Worm (Caenorhabditis elegans) whole organism, young adult: ENCODE data around the gene fbxc-28.
A peak's percentile ranks its signal among the peaks of the same experiment; 100 is the strongest.

Source experiments
- C06A6.2 ChIP-seq: fragments of 200-800 bp; sonication (Bioruptor generic); conservative IDR thresholded peaks from 2 replicates; pipeline ENCODE4 v1.3.6; 2022; ENCODE audit warnings: missing genetic modification characterization, missing compliant biosample characterization
- D2030.7 ChIP-seq: fragments of 200-800 bp; sonication (Bioruptor generic); IDR thresholded peaks from 2 replicates; pipeline ENCODE4 v1.3.6; 2022; ENCODE audit warnings: missing genetic modification reagents, missing genetic modification characterization, missing compliant biosample characterization
- F37B4.10 ChIP-seq: fragments of 200-800 bp; sonication (Bioruptor generic); IDR thresholded peaks from 2 replicates; pipeline ENCODE4 v1.3.6; 2022; ENCODE audit warnings: missing genetic modification characterization, missing compliant biosample characterization
- F57C9.4 ChIP-seq: sonication (generic microtip); optimal IDR thresholded peaks from 2 replicates; lab custom pipeline; 2017; ENCODE audit warnings: mild to moderate bottlenecking, missing genetic modification characterization, missing compliant biosample characterization
- Y53F4B.3 ChIP-seq: fragments of 200-800 bp; sonication (Bioruptor generic); IDR thresholded peaks from 2 replicates; pipeline ENCODE4 v1.3.6; 2022; ENCODE audit warnings: missing genetic modification reagents, missing genetic modification characterization, missing compliant biosample characterization
- Y53G8AR.9 ChIP-seq: fragments of 200-800 bp; sonication (Bioruptor generic); conservative IDR thresholded peaks from 2 replicates; pipeline ENCODE4 v1.3.6; 2022; ENCODE audit warnings: missing genetic modification reagents, missing genetic modification characterization, missing compliant biosample characterization
- attf-6 ChIP-seq: fragments of 200-800 bp; sonication (Bioruptor generic); IDR thresholded peaks from 2 replicates; pipeline ENCODE4 v1.3.6; 2022; ENCODE audit warnings: missing genetic modification reagents, missing genetic modification characterization, missing compliant biosample characterization
- bed-1 ChIP-seq: fragments of 200-800 bp; sonication (Bioruptor generic); IDR thresholded peaks from 2 replicates; pipeline ENCODE4 v1.3.6; 2022; ENCODE audit warnings: missing genetic modification reagents, missing genetic modification characterization, missing compliant biosample characterization
- cebp-2 ChIP-seq: fragments of 200-800 bp; sonication (Bioruptor generic); IDR thresholded peaks from 2 replicates; pipeline ENCODE4 v1.3.6; 2022; ENCODE audit warnings: missing genetic modification characterization, missing compliant biosample characterization
- ceh-27 ChIP-seq: fragments of 200-800 bp; sonication (Bioruptor generic); optimal IDR thresholded peaks from 2 replicates; lab custom pipeline; 2018; ENCODE audit warnings: mild to moderate bottlenecking, missing genetic modification characterization, moderate library complexity, missing compliant biosample characterization
- ceh-79 ChIP-seq: sonication (generic microtip); optimal IDR thresholded peaks from 2 replicates; lab custom pipeline; 2017; ENCODE audit warnings: mild to moderate bottlenecking, missing genetic modification characterization, missing compliant biosample characterization
- dpl-1 ChIP-seq: fragments of 150-350 bp; optimal IDR thresholded peaks from 2 replicates; lab custom pipeline; 2014; ENCODE audit warnings: missing biosample characterization, missing genetic modification reagents, missing genetic modification characterization
- egrh-3 ChIP-seq: fragments of 200-800 bp; sonication (Bioruptor generic); IDR thresholded peaks from 2 replicates; pipeline ENCODE4 v1.3.6; 2022; ENCODE audit warnings: missing genetic modification reagents, missing genetic modification characterization, missing compliant biosample characterization
- let-526 ChIP-seq: fragments of 200-800 bp; sonication (Bioruptor generic); IDR thresholded peaks from 2 replicates; pipeline ENCODE4 v1.3.6; 2022; ENCODE audit warnings: missing genetic modification reagents, missing genetic modification characterization, missing compliant biosample characterization
- lin-26 ChIP-seq: fragments of 200-800 bp; sonication (Bioruptor generic); IDR thresholded peaks from 2 replicates; pipeline ENCODE4 v1.3.6; 2022; ENCODE audit warnings: missing genetic modification reagents, missing genetic modification characterization, missing compliant biosample characterization
- lir-1 ChIP-seq: fragments of 200-800 bp; sonication (Bioruptor generic); conservative IDR thresholded peaks from 2 replicates; pipeline ENCODE4 v1.3.6; 2022; ENCODE audit warnings: missing genetic modification reagents, missing genetic modification characterization, missing compliant biosample characterization
- lsl-1 ChIP-seq: fragments of 200-800 bp; sonication (Bioruptor generic); optimal IDR thresholded peaks from 2 replicates; lab custom pipeline; 2018; ENCODE audit warnings: mild to moderate bottlenecking, missing genetic modification characterization, moderate library complexity, missing compliant biosample characterization
- madf-3 ChIP-seq: fragments of 200-800 bp; sonication (Bioruptor generic); IDR thresholded peaks from 2 replicates; pipeline ENCODE4 v1.3.6; 2022; ENCODE audit warnings: missing genetic modification reagents, missing genetic modification characterization, missing compliant biosample characterization
- mxl-1 ChIP-seq: sonication (generic microtip); optimal IDR thresholded peaks from 2 replicates; lab custom pipeline; 2016; ENCODE audit warnings: missing genetic modification characterization, missing compliant biosample characterization
- nfya-1 ChIP-seq: sonication (generic microtip); optimal IDR thresholded peaks from 2 replicates; lab custom pipeline; 2017; ENCODE audit warnings: antibody characterized with exemption, missing compliant biosample characterization, missing genetic modification characterization, borderline replicate concordance; ENCODE audit not compliant: insufficient read depth
- nhr-179 ChIP-seq: sonication (generic microtip); optimal IDR thresholded peaks from 2 replicates; lab custom pipeline; 2016; ENCODE audit warnings: mild to moderate bottlenecking, missing genetic modification characterization, missing compliant biosample characterization
- nhr-80 ChIP-seq: sonication (generic microtip); optimal IDR thresholded peaks from 2 replicates; lab custom pipeline; 2016; ENCODE audit warnings: missing genetic modification characterization, missing compliant biosample characterization
- rec-8 ChIP-seq, 2 experiments: sonication (generic microtip); optimal IDR thresholded peaks; 2 replicates each; lab custom pipeline; 2016; ENCODE audit warnings: mild to moderate bottlenecking in 2 of 2, missing genetic modification characterization in 2 of 2, missing genetic modification reagents in 2 of 2, missing genotype in 2 of 2, missing biosample characterization in 1 of 2, missing compliant biosample characterization in 1 of 2, moderate library complexity in 1 of 2
- snpc-4 ChIP-seq, 5 experiments: fragments of 150-350 bp in 1 of 5; sonication (generic microtip) in 4 of 5; optimal IDR thresholded peaks; 2 replicates each; lab custom pipeline; 2014 to 2018; ENCODE audit warnings: missing genetic modification characterization in 5 of 5, missing biosample characterization in 3 of 5, antibody characterized with exemption in 2 of 5, mild to moderate bottlenecking in 2 of 5, missing compliant biosample characterization in 2 of 5, missing genotype in 2 of 5, moderate library complexity in 2 of 5, missing genetic modification reagents in 1 of 5
- somi-1 ChIP-seq: fragments of 200-800 bp; sonication (Bioruptor generic); optimal IDR thresholded peaks from 2 replicates; lab custom pipeline; 2018; ENCODE audit warnings: mild to moderate bottlenecking, missing genetic modification characterization, missing compliant biosample characterization
- unc-130 ChIP-seq: sonication (generic microtip); optimal IDR thresholded peaks from 2 replicates; lab custom pipeline; 2016; ENCODE audit warnings: missing genetic modification reagents, missing genetic modification characterization, missing compliant biosample characterization
- ztf-25 ChIP-seq: fragments of 200-800 bp; sonication (Bioruptor generic); IDR thresholded peaks from 2 replicates; pipeline ENCODE4 v1.3.6; 2022; ENCODE audit warnings: missing genetic modification reagents, missing genetic modification characterization, missing compliant biosample characterization
- ztf-28 ChIP-seq: fragments of 200-800 bp; sonication (Bioruptor generic); IDR thresholded peaks from 2 replicates; pipeline ENCODE4 v1.3.6; 2022; ENCODE audit warnings: missing genetic modification reagents, missing genetic modification characterization, missing compliant biosample characterization
- ztf-3 ChIP-seq: fragments of 200-800 bp; sonication (Bioruptor generic); optimal IDR thresholded peaks from 2 replicates; lab custom pipeline; 2018; ENCODE audit warnings: mild to moderate bottlenecking, missing genetic modification characterization, missing compliant biosample characterization

fbxc-28 gene

ce11 chrII:932718-933117 lies 9.1 kb downstream of the fbxc-28 start, which contains the start of gene acs-15:
Gene acs-15 (plus strand): TSS chrII:933018.
- no peak for TF ChIP-seq lsl-1
- no peak for TF ChIP-seq lir-1 (GFP tag; lab: Robert Waterston, UW)
- TF ChIP-seq mxl-1 (tag; lab: Kevin White, UChicago): no peak
- no peak for TF ChIP-seq nfya-1 (tag; lab: Kevin White, UChicago)
- no peak for TF ChIP-seq egrh-3 (GFP tag; lab: Robert Waterston, UW)
- TF ChIP-seq rec-8 (tag; optimal IDR thresholded peaks at IDR 0.05; lab: Kevin White, UChicago): no peak
- no peak for TF ChIP-seq ztf-3
- TF ChIP-seq ztf-25 (GFP tag; lab: Robert Waterston, UW): no peak
- TF ChIP-seq, all 124 proteins: peak for 0

- no peak for TF ChIP-seq lin-26 (GFP tag; lab: Robert Waterston, UW)
Observed at ce11 chrII:937265-937664, 13.6 kb downstream of the fbxc-28 start.

DNA sequence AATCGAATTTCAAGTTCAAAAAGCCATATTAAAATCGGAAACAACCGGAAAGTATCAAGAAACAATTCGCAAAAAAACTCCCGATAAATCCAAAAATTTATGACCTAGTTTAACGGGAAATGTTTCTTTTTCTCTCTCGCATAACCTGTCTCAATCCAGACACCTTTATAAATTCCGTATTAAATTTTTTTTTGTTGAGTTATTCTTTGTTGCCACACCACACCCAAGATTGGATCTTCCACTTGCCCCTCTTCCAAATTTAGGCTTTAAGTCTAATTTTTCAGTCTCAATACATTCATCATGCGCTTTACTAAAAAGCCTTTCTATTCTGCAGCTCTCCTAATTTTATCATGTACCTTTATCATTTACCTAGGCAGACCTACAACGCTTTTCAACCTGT lies 14.9 kb downstream of the fbxc-28 start, which contains the start of gene R07C3.3:
Gene R07C3.3 (plus strand): TSS at position 301 of the 400 bp plus-strand sequence.
- TF ChIP-seq snpc-4 (GFP tag; optimal IDR thresholded peaks at IDR 0.05; lab: Kevin White, UChicago): no peak
- TF ChIP-seq snpc-4 (tag; optimal IDR thresholded peaks at IDR 0.05; lab: Kevin White, UChicago): no peak
- TF ChIP-seq cebp-2: no peak
- TF ChIP-seq madf-3: no peak
- TF ChIP-seq attf-6 (GFP tag; lab: Robert Waterston, UW): no peak
- TF ChIP-seq C06A6.2 (GFP tag; lab: Robert Waterston, UW): no peak
- TF ChIP-seq ceh-27 (GFP tag; lab: Kevin White, UChicago): no peak
- TF ChIP-seq nhr-179 (tag; lab: Kevin White, UChicago): no peak
- no peak for TF ChIP-seq ceh-79

DNA sequence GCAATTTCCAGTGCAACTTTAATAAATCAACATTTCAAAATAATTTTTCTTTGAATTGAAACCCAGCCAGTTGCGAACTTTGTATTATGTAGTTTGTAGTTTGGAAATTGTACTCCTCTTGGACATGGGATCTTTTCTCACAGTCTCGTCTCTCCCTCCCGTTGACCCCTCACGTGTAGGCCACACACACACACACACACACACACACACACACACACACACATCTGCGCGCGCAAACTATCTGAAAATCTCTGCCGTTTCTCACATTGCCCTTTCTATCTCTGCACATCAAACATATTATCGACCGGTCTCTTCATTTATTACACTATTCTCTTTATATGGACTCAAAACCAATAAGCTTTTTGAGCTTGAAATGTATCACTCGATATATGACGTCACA lies 17.2 kb downstream of the fbxc-28 start, which contains the start of gene fbxc-36:
Gene fbxc-36 (plus strand): TSS at position 205 of the 400 bp plus-strand sequence.
- TF ChIP-seq D2030.7 (GFP tag; lab: Robert Waterston, UW): no peak
- TF ChIP-seq, all 124 proteins: peak for 0

DNA sequence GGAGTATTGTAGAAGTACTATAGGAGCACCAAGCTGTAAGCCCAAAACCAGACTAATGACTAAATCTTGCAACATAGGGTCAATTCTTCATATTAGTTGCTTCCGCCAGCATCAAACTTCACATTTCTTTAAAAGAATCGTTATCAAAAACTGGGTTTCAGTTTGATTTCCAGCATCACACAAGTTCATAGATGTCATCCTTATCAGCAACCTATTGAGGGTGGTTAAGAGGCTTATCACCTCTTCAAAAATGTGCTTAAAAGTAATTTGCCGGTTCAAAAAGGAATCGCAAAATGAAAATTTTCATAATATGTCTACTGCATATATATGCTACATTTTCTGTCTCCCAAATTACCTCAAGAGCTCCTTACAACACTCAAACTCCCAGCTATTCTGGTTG lies 20.2 kb downstream of the fbxc-28 start, which contains the start of gene clec-43:
Gene clec-43 (plus strand): TSS at position 294 of the 400 bp plus-strand sequence.
- TF ChIP-seq somi-1: no peak
- TF ChIP-seq F37B4.10: 0 out of 2 replicates have a peak, but pooled peaks have one; percentile 23
- TF ChIP-seq ztf-28 (GFP tag; lab: Robert Waterston, UW): no peak
- peak; percentile 70 for TF ChIP-seq nhr-80 (tag; lab: Kevin White, UChicago)
- no peak for TF ChIP-seq F57C9.4
- no peak for TF ChIP-seq nhr-179 (tag; lab: Kevin White, UChicago)
- TF ChIP-seq, all 124 proteins: peak for 2

DNA sequence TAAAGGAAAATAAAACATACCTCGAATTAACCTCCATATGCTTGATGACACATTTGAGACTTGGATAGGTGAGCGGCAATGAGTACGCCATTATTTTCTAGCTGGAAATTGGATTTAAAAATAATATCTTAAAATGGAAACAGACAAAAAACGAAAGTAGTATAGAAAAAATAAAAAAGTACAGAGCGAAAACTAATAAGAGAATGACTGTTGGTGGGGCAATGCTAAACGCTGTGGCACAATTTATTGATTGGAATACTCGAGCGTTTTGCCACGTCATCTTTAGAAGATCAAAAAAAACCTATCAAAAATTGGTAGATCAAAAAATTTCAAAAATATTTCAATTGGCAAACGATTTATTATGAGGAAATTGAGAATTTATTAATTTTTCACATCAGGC lies 24.5 kb downstream of the fbxc-28 start, which contains the start of gene fbxc-32:
Gene fbxc-32 (minus strand): TSS at position 101 of the 400 bp plus-strand sequence.
- TF ChIP-seq Y53G8AR.9 (no peak), Y53F4B.3 (GFP tag; lab: Robert Waterston, UW) (no peak), bed-1 (GFP tag; lab: Robert Waterston, UW) (no peak), dpl-1 (GFP tag; lab: Kevin White, UChicago) (no peak), let-526 (GFP tag; lab: Robert Waterston, UW) (no peak), unc-130 (GFP tag; lab: Kevin White, UChicago) (no peak), lin-26 (GFP tag; lab: Robert Waterston, UW) (no peak), ztf-28 (GFP tag; lab: Robert Waterston, UW) (no peak)
